Worm (Caenorhabditis elegans) whole organism, L4 larva: ENCODE data around the gene R10F2.5.
"Not testable (repeated sequence)": the region's sequence is repeated elsewhere in the genome, so short reads cannot be mapped to it uniquely, and the experiment has no call there.

Source experiments
- F26F4.8 ChIP-seq: fragments of 200-800 bp; sonication (Bioruptor generic); conservative IDR thresholded peaks from 2 replicates; pipeline ENCODE4 v1.3.6; 2022; ENCODE audit warnings: missing genetic modification characterization, missing compliant biosample characterization
- F44E2.7 ChIP-seq: fragments of 200-800 bp; sonication (Bioruptor generic); IDR thresholded peaks from 2 replicates; pipeline ENCODE4 v2.1.2; 2022; ENCODE audit warnings: missing genetic modification characterization, missing compliant biosample characterization
- F49E8.2 ChIP-seq: sonication (generic microtip); optimal IDR thresholded peaks from 2 replicates; lab custom pipeline; 2016; ENCODE audit warnings: missing compliant biosample characterization, mild to moderate bottlenecking, missing genetic modification characterization, borderline replicate concordance
- R02D3.7 ChIP-seq: fragments of 150-350 bp; sonication (generic microtip); optimal IDR thresholded peaks from 3 replicates; lab custom pipeline; 2014; ENCODE audit warnings: missing biosample characterization, missing genetic modification characterization
- T20F7.1 ChIP-seq: fragments of 200-800 bp; sonication (Bioruptor generic); optimal IDR thresholded peaks from 2 replicates; lab custom pipeline; 2018; ENCODE audit warnings: mild to moderate bottlenecking, missing genetic modification characterization, missing compliant biosample characterization
- ZK337.2 ChIP-seq: fragments of 200-800 bp; sonication (Bioruptor generic); IDR thresholded peaks from 2 replicates; pipeline ENCODE4 v1.3.6; 2022; ENCODE audit warnings: missing genetic modification reagents, missing genetic modification characterization, missing compliant biosample characterization
- ZK546.5 ChIP-seq, 2 experiments: sonication (generic microtip); optimal IDR thresholded peaks; 2 replicates each; lab custom pipeline; 2017; ENCODE audit warnings: missing biosample characterization in 2 of 2, missing genetic modification characterization in 2 of 2
- ama-1 ChIP-seq: fragments of 150-350 bp; optimal IDR thresholded peaks from 2 replicates; lab custom pipeline; 2014; ENCODE audit warnings: inconsistent platforms, mixed read lengths
- ces-1 ChIP-seq: fragments of 150-350 bp; sonication (generic microtip); optimal IDR thresholded peaks from 4 replicates; lab custom pipeline; 2014; ENCODE audit warnings: missing biosample characterization, missing genetic modification reagents, missing genetic modification characterization
- cey-2 ChIP-seq: sonication (generic microtip); optimal IDR thresholded peaks from 3 replicates; lab custom pipeline; 2017; ENCODE audit warnings: missing genetic modification characterization, mild to moderate bottlenecking, missing compliant biosample characterization, antibody characterized with exemption, borderline replicate concordance; ENCODE audit not compliant: insufficient read depth
- ctbp-1 ChIP-seq: fragments of 200-800 bp; sonication (Bioruptor generic); IDR thresholded peaks from 2 replicates; pipeline ENCODE4 v1.3.6; 2022; ENCODE audit warnings: missing genetic modification reagents, missing genetic modification characterization, missing compliant biosample characterization
- daf-12 ChIP-seq: fragments of 150-350 bp; optimal IDR thresholded peaks from 2 replicates; lab custom pipeline; 2014; ENCODE audit warnings: missing biosample characterization, missing genetic modification reagents, missing genetic modification characterization
- daf-16 ChIP-seq, 3 experiments: sonication (generic microtip); optimal IDR thresholded peaks; 2 replicates each; lab custom pipeline; 2016 to 2017; ENCODE audit warnings: missing genetic modification characterization in 3 of 3, missing genetic modification reagents in 3 of 3, mild to moderate bottlenecking in 2 of 3, missing compliant biosample characterization in 2 of 3, missing biosample characterization in 1 of 3, moderate library complexity in 1 of 3
- daf-8 ChIP-seq: fragments of 200-800 bp; sonication (Bioruptor generic); IDR thresholded peaks from 2 replicates; pipeline ENCODE4 v1.3.6; 2022; ENCODE audit warnings: missing genetic modification characterization, missing compliant biosample characterization
- dmd-6 ChIP-seq: fragments of 200-800 bp; sonication (Bioruptor generic); IDR thresholded peaks from 2 replicates; pipeline ENCODE4 v1.3.6; 2022; ENCODE audit warnings: missing genetic modification reagents, missing genetic modification characterization, missing compliant biosample characterization
- dmd-9 ChIP-seq: fragments of 200-800 bp; sonication (Bioruptor generic); IDR thresholded peaks from 2 replicates; pipeline ENCODE4 v1.3.6; 2022; ENCODE audit warnings: missing genetic modification reagents, missing genetic modification characterization, missing compliant biosample characterization
- dve-1 ChIP-seq: sonication (generic microtip); optimal IDR thresholded peaks from 2 replicates; lab custom pipeline; 2017; ENCODE audit warnings: antibody characterized with exemption, mild to moderate bottlenecking, missing genetic modification characterization, missing compliant biosample characterization; ENCODE audit not compliant: insufficient read depth
- egl-43 ChIP-seq: fragments of 200-800 bp; sonication (Bioruptor generic); IDR thresholded peaks from 2 replicates; pipeline ENCODE4 v1.3.6; 2022; ENCODE audit warnings: missing genetic modification reagents, missing genetic modification characterization, missing compliant biosample characterization
- fos-1 ChIP-seq: fragments of 150-350 bp; optimal IDR thresholded peaks from 2 replicates; lab custom pipeline; 2014; ENCODE audit warnings: missing biosample characterization, missing genetic modification characterization
- gei-8 ChIP-seq: fragments of 200-800 bp; sonication (Bioruptor generic); optimal IDR thresholded peaks from 2 replicates; lab custom pipeline; 2018; ENCODE audit warnings: mild to moderate bottlenecking, missing genetic modification characterization, missing compliant biosample characterization
- hif-1 ChIP-seq, 2 experiments: sonication (generic microtip); optimal IDR thresholded peaks; 2 replicates each; lab custom pipeline; 2016 to 2017; ENCODE audit warnings: missing compliant biosample characterization in 2 of 2, missing genetic modification characterization in 2 of 2, missing genetic modification reagents in 2 of 2, missing genotype in 2 of 2, mild to moderate bottlenecking in 1 of 2
- hlh-11 ChIP-seq: fragments of 200-800 bp; sonication (Bioruptor generic); optimal IDR thresholded peaks from 2 replicates; lab custom pipeline; 2018; ENCODE audit warnings: mild to moderate bottlenecking, missing genetic modification characterization, missing compliant biosample characterization
- hmg-1.1 ChIP-seq: fragments of 200-800 bp; sonication (Bioruptor generic); IDR thresholded peaks from 2 replicates; pipeline ENCODE4 v1.3.6; 2022; ENCODE audit warnings: missing genetic modification reagents, missing genetic modification characterization, missing compliant biosample characterization
- lin-39 ChIP-seq: fragments of 150-350 bp; optimal IDR thresholded peaks from 2 replicates; lab custom pipeline; 2014; ENCODE audit warnings: missing biosample characterization, missing genetic modification reagents, missing genetic modification characterization
- lsy-2 ChIP-seq, 2 experiments: fragments of 150-350 bp in 1 of 2; sonication (generic microtip) in 1 of 2; optimal IDR thresholded peaks; 2 replicates each; lab custom pipeline; 2014 to 2017; ENCODE audit warnings: missing biosample characterization in 2 of 2, missing genetic modification characterization in 2 of 2
- mdt-29 ChIP-seq: fragments of 200-800 bp; sonication (Bioruptor generic); IDR thresholded peaks from 2 replicates; pipeline ENCODE4 v1.3.6; 2022; ENCODE audit warnings: missing genetic modification reagents, missing genetic modification characterization, missing compliant biosample characterization
- mxl-3 ChIP-seq: fragments of 200-800 bp; sonication (Bioruptor generic); optimal IDR thresholded peaks from 2 replicates; lab custom pipeline; 2018; ENCODE audit warnings: mild to moderate bottlenecking, missing genetic modification characterization, missing compliant biosample characterization
- nhr-10 ChIP-seq: fragments of 150-350 bp; optimal IDR thresholded peaks from 2 replicates; lab custom pipeline; 2014; ENCODE audit warnings: missing biosample characterization, missing genetic modification characterization
- nhr-28 ChIP-seq: fragments of 150-350 bp; optimal IDR thresholded peaks from 2 replicates; lab custom pipeline; 2014; ENCODE audit warnings: missing biosample characterization, missing genetic modification characterization
- nhr-77 ChIP-seq: fragments of 150-350 bp; optimal IDR thresholded peaks from 2 replicates; lab custom pipeline; 2014; ENCODE audit warnings: missing biosample characterization, missing genetic modification characterization
- php-3 ChIP-seq: fragments of 200-800 bp; sonication (Bioruptor generic); IDR thresholded peaks from 2 replicates; pipeline ENCODE4 v1.3.6; 2022; ENCODE audit warnings: missing genetic modification reagents, missing genetic modification characterization, missing compliant biosample characterization
- pqm-1 ChIP-seq: sonication (generic microtip); optimal IDR thresholded peaks from 2 replicates; lab custom pipeline; 2017; ENCODE audit warnings: missing biosample characterization, missing genetic modification characterization
- rbr-2 ChIP-seq: sonication (generic microtip); optimal IDR thresholded peaks from 2 replicates; lab custom pipeline; 2016; ENCODE audit warnings: missing genotype, missing genetic modification characterization, missing compliant biosample characterization
- sdz-12 ChIP-seq: fragments of 200-800 bp; sonication (Bioruptor generic); optimal IDR thresholded peaks from 2 replicates; lab custom pipeline; 2018; ENCODE audit warnings: mild to moderate bottlenecking, missing genetic modification characterization, missing compliant biosample characterization
- set-16 ChIP-seq: fragments of 200-800 bp; sonication (Bioruptor generic); IDR thresholded peaks from 2 replicates; pipeline ENCODE4 v1.3.6; 2022; ENCODE audit warnings: missing genetic modification reagents, missing genetic modification characterization, missing compliant biosample characterization
- skn-1 ChIP-seq: fragments of 150-350 bp; optimal IDR thresholded peaks from 2 replicates; lab custom pipeline; 2014; ENCODE audit warnings: missing biosample characterization, missing genetic modification characterization
- snpc-4 ChIP-seq: fragments of 150-350 bp; optimal IDR thresholded peaks from 2 replicates; lab custom pipeline; 2014; ENCODE audit warnings: missing biosample characterization, missing genetic modification characterization
- spr-1 ChIP-seq: sonication (generic microtip); optimal IDR thresholded peaks from 2 replicates; lab custom pipeline; 2016; ENCODE audit warnings: mild to moderate bottlenecking, missing genetic modification characterization, missing compliant biosample characterization
- tag-97 ChIP-seq: fragments of 200-800 bp; sonication (Bioruptor generic); IDR thresholded peaks from 2 replicates; pipeline ENCODE4 v1.3.6; 2022; ENCODE audit warnings: missing genetic modification characterization, missing compliant biosample characterization
- unc-62 ChIP-seq, 3 experiments: fragments of 150-350 bp in 1 of 3; sonication (generic microtip); optimal IDR thresholded peaks in 2 of 3; peaks in 1 of 3; 1 replicate in 1 of 3; 2 replicates in 2 of 3; lab custom pipeline; 2014 to 2017; ENCODE audit warnings: missing biosample characterization in 3 of 3, missing genetic modification characterization in 3 of 3, missing genetic modification reagents in 3 of 3, missing genotype in 1 of 3
- zfp-2 ChIP-seq: sonication (generic microtip); optimal IDR thresholded peaks from 2 replicates; lab custom pipeline; 2016; ENCODE audit warnings: mild to moderate bottlenecking, missing genetic modification characterization, missing compliant biosample characterization
- zip-11 ChIP-seq: fragments of 200-800 bp; sonication (Bioruptor generic); IDR thresholded peaks from 2 replicates; pipeline ENCODE4 v1.3.6; 2022; ENCODE audit warnings: missing genetic modification characterization, missing compliant biosample characterization
- zip-2 ChIP-seq: fragments of 150-350 bp; optimal IDR thresholded peaks from 2 replicates; lab custom pipeline; 2014; ENCODE audit warnings: missing biosample characterization, missing genetic modification characterization

Gene R10F2.5

ce11 chrIII:2901117-2901516, 23.4 kb downstream of the R10F2.5 start, which contains the start of gene idpa-1:
Gene idpa-1 (minus strand): TSS chrIII:2901217.
- TF ChIP-seq sdz-12 (GFP tag; lab: Kevin White, UChicago) (no peak), dmd-9 (GFP tag; lab: Robert Waterston, UW) (no peak), F44E2.7 (GFP tag; lab: Robert Waterston, UW) (0 out of 2 replicates have a peak, but pooled peaks have one; percentile 25), ama-1 (lab: Kevin White, UChicago) (no peak)

ce11 chrIII:2899705-2900104, 24.9 kb downstream of the R10F2.5 start:
- TF ChIP-seq egl-43 (GFP tag; lab: Robert Waterston, UW) (0 out of 2 replicates have a peak, but pooled peaks have one; percentile 41), zip-11 (GFP tag; lab: Robert Waterston, UW) (no peak), set-16 (peak; percentile 95)
- TF ChIP-seq, all 104 proteins: peak for 2

- TF ChIP-seq tag-97 (GFP tag; lab: Robert Waterston, UW) (no peak), skn-1 (no peak), gei-8 (GFP tag; lab: Kevin White, UChicago) (no peak), hif-1 (tag; optimal IDR thresholded peaks at IDR 0.05; lab: Kevin White, UChicago) (no peak), unc-62 (GFP tag; optimal IDR thresholded peaks at IDR 0.05 in 1 of 2; lab: Kevin White, UChicago) (no peak), unc-62 (tag; optimal IDR thresholded peaks at IDR 0.05; lab: Kevin White, UChicago) (no peak), fos-1 (tag; lab: Kevin White, UChicago) (no peak), set-16 (no peak), rbr-2 (no peak), daf-12 (tag; lab: Kevin White, UChicago) (no peak), spr-1 (tag; lab: Kevin White, UChicago) (no peak), F49E8.2 (tag; lab: Kevin White, UChicago) (no peak), hmg-1.1 (GFP tag; lab: Robert Waterston, UW) (no peak), ctbp-1 (GFP tag; lab: Robert Waterston, UW) (no peak), cey-2 (tag; lab: Kevin White, UChicago) (no peak), zip-2 (no peak), daf-8 (GFP tag; lab: Robert Waterston, UW) (no peak), T20F7.1 (GFP tag; lab: Kevin White, UChicago) (no peak), ces-1 (GFP tag; lab: Kevin White, UChicago) (no peak), dmd-9 (GFP tag; lab: Robert Waterston, UW) (no peak)
These were observed 33.1 kb downstream of the R10F2.5 start, which contains the start of gene F56F11.1 for ce11 chrIII:2891443-2891842. Gene F56F11.1 (plus strand): TSS chrIII:2891743.

ce11 chrIII:2881989-2882388, 42.6 kb downstream of the R10F2.5 start, which contains the start of gene F56F11.2:
Gene F56F11.2 (plus strand): TSS chrIII:2882289.
- TF ChIP-seq ZK337.2 (GFP tag; lab: Robert Waterston, UW); pqm-1 (tag; lab: Kevin White, UChicago); set-16: not testable (repeated sequence)

- no peak for TF ChIP-seq dmd-6 (GFP tag; lab: Robert Waterston, UW)
- TF ChIP-seq nhr-77 (tag; lab: Kevin White, UChicago), result no peak
- TF ChIP-seq zfp-2 (tag; lab: Kevin White, UChicago), result no peak
- peak; percentile 13 for TF ChIP-seq hlh-11 (tag; lab: Kevin White, UChicago)
- TF ChIP-seq mdt-29, result no peak
- TF ChIP-seq cey-2 (tag; lab: Kevin White, UChicago), result no peak
- no peak for TF ChIP-seq mxl-3 (GFP tag; lab: Kevin White, UChicago)
- no peak for TF ChIP-seq nhr-28
- TF ChIP-seq F26F4.8 (GFP tag; lab: Robert Waterston, UW), result no peak
- no peak for TF ChIP-seq php-3 (GFP tag; lab: Robert Waterston, UW)
- peak; percentile 18 for TF ChIP-seq dve-1 (tag; lab: Kevin White, UChicago)
- no peak for TF ChIP-seq snpc-4 (tag; lab: Kevin White, UChicago)
- TF ChIP-seq R02D3.7, result no peak
- peak in 1 of 2 experiments; percentile 32 for TF ChIP-seq daf-16 (GFP tag; optimal IDR thresholded peaks at IDR 0.05; lab: Kevin White, UChicago)
- no peak for TF ChIP-seq daf-16 (tag; optimal IDR thresholded peaks at IDR 0.05; lab: Kevin White, UChicago)
- no peak for TF ChIP-seq ZK546.5 (tag; optimal IDR thresholded peaks at IDR 0.05; lab: Kevin White, UChicago)
- no peak for TF ChIP-seq lin-39 (tag; lab: Kevin White, UChicago)
- TF ChIP-seq lsy-2 (tag; optimal IDR thresholded peaks at IDR 0.05; lab: Kevin White, UChicago), result peak in 1 of 2 experiments; percentile 17
- TF ChIP-seq nhr-10 (tag; lab: Kevin White, UChicago), result no peak
- TF ChIP-seq, all 104 proteins: peak for 4
These were observed 43.4 kb downstream of the R10F2.5 start for ce11 chrIII:2881117-2881516.
